Worm (Caenorhabditis elegans): ENCODE results near the gene sri-27.

DNA sequence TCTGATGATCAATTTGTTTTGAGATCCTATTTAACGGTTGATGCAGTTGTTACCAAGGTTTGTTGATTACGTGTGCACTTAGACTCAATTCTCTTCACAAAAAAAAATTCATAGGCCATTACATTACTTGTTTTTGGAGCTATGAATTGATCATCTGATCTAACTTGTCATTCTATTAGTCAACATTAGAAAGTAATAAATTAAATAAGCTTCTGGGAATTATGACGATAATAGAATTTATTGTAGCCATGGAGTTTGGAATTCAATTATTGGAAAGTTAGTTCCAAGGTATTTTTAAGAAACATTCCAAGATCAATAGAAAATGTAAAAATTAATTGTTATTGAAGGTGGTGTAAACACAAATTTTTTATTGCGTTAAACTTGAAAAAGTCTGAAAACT lies 7.2 kb upstream of the sri-27 start:
- no peak for TF ChIP-seq nhr-76 (tag; optimal IDR thresholded peaks at IDR 0.05)
- no peak for TF ChIP-seq snpc-4 (tag; optimal IDR thresholded peaks at IDR 0.05)
- no peak for TF ChIP-seq tbx-8 (GFP tag; optimal IDR thresholded peaks at IDR 0.05)
- TF ChIP-seq blmp-1 (tag; optimal IDR thresholded peaks at IDR 0.05), result no peak
- TF ChIP-seq ztf-11 (tag; optimal IDR thresholded peaks at IDR 0.05), result no peak
- TF ChIP-seq nhr-237 (tag; optimal IDR thresholded peaks at IDR 0.05), result no peak
- TF ChIP-seq unc-39 (tag; optimal IDR thresholded peaks at IDR 0.05), result no peak
- TF ChIP-seq hlh-1 (tag; optimal IDR thresholded peaks at IDR 0.05), result no peak
